Fruit fly (Drosophila melanogaster) ovary, adult (tissue): ENCODE measurements around the gene CG14841.

ENCODE experiments used
- CG17801 ChIP-seq: fragments of 200-800 bp; optimal IDR thresholded peaks from 2 replicates; lab custom pipeline; 2019; ENCODE audit warnings: missing biosample characterization, mild to moderate bottlenecking, missing genetic modification characterization, moderate library complexity; ENCODE audit not compliant: partially characterized antibody

Gene CG14841

DNA sequence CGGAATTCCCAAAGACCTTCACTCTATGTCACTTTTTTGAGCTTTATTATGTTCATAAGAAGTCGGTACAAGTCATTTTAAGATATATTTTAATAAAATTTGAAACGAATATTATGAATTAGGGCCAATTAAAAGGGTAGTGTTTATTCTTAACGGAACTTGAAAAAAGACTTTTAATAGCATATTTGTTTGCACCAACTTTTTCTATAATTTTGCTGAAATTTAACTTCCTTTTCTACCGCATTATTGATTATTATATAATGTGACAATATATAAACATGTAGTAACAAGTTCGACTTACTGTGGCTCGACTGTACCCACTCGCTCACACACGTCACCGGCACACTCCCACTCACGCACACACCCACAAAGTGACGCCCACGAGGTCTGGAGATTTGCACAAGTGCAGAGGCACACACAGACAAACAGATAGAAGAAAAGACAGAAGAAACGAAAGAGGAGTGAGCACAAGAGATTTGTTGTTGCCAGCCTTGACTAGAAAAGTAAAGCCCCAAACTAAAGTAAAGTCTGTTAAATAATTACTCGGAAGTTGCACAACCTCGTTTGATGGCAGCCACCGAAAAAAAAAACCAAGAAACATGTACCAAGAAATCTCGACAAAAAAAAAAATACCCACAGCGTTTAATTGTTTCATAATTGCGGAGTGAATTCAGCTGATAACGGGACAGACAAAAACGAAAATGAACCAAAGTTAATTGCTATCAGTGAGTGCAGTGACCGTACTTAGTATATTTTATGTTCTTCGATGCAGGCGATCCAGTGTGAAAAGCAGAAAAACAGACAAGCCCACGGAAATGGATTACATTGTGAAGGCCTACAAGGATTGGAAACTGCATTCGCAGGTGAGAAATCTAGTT lies 28.0 kb upstream of the CG14841 start:
- TF ChIP-seq CG17801: peak; percentile 41

DNA sequence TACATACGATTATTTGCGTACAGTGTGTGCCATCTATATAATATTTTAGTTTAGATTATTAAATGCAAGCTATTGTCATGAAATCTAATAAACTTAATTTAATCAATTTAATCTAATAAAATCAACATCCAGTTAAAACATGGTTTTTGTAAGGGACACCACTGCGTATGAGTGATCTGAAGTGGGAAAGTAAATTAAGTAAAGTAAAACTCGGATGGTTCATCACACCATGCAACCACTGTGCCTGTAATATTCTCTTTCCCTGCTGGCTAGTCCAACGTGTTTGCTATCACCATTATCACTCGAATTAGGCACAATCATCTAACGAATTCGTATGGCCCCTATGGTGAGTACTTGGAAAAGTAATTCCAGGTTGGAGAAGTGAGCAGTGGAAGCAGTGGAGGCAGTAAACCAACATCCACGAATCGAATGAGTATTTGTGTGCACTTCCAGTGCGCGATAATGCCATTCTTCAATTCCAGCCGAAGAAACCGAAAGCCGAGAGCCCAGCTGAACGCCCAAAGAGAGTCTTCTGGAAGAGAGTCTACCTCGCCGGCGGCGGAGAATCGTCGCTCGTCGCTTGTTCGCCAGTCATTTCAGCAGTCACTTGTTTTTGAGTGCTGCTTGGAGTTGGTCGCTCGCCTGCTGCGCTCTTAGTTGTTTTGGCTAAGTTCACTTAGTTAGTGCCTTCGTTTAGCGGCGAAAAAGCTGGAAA lies 26.6 kb upstream of the CG14841 start, which contains the start of gene red:
red (plus strand) TSS at position 403 of the 715 bp plus-strand sequence.
- peak; percentile 31 for TF ChIP-seq CG17801

- TF ChIP-seq CG17801: no peak
These were observed 25.8 kb upstream of the CG14841 start for dm6 chr3R:14287980-14288379.

DNA sequence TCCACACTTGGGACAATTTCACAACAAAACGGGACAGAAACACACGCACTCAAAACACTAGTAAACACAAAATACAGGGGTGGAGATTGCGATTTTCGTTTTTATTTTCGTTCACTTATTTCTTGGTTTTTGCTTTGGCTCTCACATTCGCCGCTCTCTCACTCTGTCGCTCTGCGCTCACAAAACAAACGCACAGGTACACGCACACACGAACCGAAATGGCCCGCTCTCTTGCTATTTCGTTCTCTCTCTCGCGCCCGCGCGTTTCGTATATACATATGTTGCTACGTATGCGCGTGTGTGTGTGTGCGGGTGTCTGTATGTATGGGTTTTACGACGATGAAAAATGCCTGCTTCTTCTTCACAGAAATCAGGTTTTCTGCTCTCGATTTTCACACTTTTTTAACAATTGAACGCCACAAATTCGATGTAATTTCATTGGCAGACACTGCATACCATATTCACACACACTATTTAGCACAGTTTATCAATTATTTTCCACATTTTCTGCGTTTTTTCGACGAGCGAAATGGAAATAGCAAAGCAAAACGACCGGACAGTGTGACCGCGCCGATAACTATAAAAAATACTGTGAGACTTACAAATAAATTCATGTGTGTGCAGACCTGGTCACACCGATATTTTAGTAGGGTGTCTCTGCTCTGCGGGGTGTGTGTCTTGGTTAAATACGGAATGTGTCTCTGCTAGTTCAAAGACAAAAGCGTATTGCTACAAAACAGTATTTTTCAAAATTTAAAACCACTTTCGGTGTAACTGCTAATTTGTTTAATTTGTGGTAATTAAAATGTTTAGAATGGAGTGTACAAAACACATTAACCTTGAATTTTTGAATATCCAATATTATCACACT lies 24.3 kb upstream of the CG14841 start, which contains the start of gene trx:
trx (minus strand) TSS at position 584 of the 871 bp plus-strand sequence.
- peak; percentile 39 for TF ChIP-seq CG17801

DNA sequence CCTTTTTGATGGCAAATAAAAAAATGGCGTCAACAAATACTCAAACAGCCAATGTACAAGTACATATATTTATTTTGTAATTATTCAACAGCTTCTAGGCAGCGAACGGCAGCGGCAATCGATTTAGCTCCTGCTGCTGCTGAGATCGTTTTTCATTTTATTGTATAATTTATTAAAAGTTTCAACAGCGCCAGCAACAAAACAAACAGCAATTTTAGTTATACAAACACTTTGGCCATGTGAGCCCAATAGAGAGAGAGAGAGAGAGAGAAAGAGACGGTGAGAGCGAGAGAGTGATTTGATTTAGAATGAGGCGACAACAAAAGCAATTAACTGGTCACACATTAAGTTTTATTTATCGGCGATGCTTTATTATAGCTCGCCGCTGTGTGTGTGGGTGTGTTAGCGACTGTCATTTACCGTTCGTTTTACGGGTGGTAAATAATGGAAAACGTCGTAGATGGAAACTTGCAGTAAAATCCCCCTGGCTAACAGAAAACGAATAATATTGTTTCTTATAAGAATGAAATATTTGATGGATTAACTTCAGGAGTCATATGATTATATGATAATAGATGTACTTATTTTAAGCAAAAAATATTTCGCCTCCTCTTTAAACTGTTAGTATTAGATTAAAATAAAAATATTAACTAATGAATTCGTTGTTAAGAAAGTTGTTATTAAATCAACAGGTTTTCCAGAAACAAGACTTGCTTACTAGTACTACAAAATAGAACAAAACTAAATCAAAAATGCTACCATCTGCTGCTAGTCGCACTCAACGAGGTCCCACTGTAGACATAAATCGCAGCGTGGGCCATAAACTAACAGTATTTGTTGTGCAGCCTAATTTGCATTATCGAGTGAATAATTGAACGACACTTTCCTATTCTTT lies 23.1 kb upstream of the CG14841 start:
- TF ChIP-seq CG17801: no peak

- no peak for TF ChIP-seq CG17801
These were observed 22.2 kb upstream of the CG14841 start for dm6 chr3R:14284422-14284760.

- peak; percentile 91 for TF ChIP-seq CG17801
These were observed 21.7 kb upstream of the CG14841 start for dm6 chr3R:14283754-14284421.

- no peak for TF ChIP-seq CG17801
These were observed 20.9 kb upstream of the CG14841 start for dm6 chr3R:14283042-14283626.

- TF ChIP-seq CG17801: no peak
These were observed 20.2 kb upstream of the CG14841 start for dm6 chr3R:14282215-14283041.

DNA sequence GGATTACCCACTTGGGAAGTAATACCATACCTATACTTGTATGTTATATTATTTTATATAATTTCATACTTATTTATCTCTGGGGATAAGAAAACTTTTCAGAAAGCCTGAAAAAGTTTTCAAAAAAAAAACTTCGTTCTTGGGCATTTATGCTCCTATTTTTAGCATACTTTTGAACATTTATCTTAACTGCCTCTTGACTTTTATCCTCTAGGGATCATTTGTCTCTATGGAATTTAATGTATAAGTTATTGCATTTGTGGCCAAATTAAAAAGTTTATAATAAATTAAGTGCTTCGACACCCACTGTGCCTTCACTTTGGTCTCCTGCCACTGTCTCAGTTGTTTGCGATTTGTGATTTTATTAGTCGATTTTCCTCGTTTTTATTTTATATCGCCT lies 18.1 kb upstream of the CG14841 start:
- no peak for TF ChIP-seq CG17801

- no peak for TF ChIP-seq CG17801
These were observed 17.2 kb upstream of the CG14841 start for dm6 chr3R:14279311-14279998.

- no peak for TF ChIP-seq CG17801
These were observed 16.5 kb upstream of the CG14841 start for dm6 chr3R:14278523-14279303.
